Worm (Caenorhabditis elegans): ENCODE data around the gene T19D2.13.

Gene T19D2.13

DNA sequence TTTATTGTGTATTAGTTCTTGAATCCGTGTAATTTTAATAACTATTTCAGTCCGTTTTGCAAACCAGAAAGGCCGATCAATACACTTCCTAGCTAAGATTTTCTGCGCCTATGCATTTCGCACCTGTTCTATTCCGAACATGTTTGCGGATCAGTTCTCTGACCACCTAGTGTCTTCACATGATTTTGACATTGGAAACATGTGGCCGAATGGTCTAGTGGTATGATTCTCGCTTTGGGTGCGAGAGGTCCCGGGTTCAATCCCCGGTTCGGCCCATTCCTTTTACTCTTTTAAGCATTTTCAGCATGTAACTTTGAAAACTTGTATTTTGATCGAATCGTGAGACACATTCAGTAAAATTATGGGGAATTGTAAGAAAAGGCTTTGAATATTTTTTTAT is 27.2 kb upstream of the T19D2.13 start (continued):
- TF ChIP-seq hlh-8 (tag; optimal IDR thresholded peaks at IDR 0.05) = no peak
- TF ChIP-seq nhr-232 (tag; optimal IDR thresholded peaks at IDR 0.05) = no peak
- TF ChIP-seq ceh-2 (tag; optimal IDR thresholded peaks at IDR 0.05) = no peak
- TF ChIP-seq ceh-18 (tag; optimal IDR thresholded peaks at IDR 0.05) = no peak
- TF ChIP-seq K02D7.2 (tag; optimal IDR thresholded peaks at IDR 0.05) = no peak
- TF ChIP-seq sox-2 (GFP tag; IDR thresholded peaks at IDR 0.05) = no peak
- no peak for TF ChIP-seq pros-1 (tag; optimal IDR thresholded peaks at IDR 0.05)
- no peak for TF ChIP-seq ref-2 (tag; optimal IDR thresholded peaks at IDR 0.05)
- TF ChIP-seq rnt-1 (tag; optimal IDR thresholded peaks at IDR 0.05) = no peak
- TF ChIP-seq unc-86 (tag; optimal IDR thresholded peaks at IDR 0.05) = no peak
- peak; percentile 67; the same call in 1 of the 2 replicates for TF ChIP-seq ceh-45 (GFP tag; IDR thresholded peaks at IDR 0.05)
- TF ChIP-seq nfya-1 (tag; optimal IDR thresholded peaks at IDR 0.05) = peak; percentile 16
- TF ChIP-seq pha-2 (tag; optimal IDR thresholded peaks at IDR 0.05) = no peak
- TF ChIP-seq ets-4 (tag; optimal IDR thresholded peaks at IDR 0.05) = no peak
- TF ChIP-seq elt-2 (tag; optimal IDR thresholded peaks at IDR 0.05) = no peak
- TF ChIP-seq nhr-11 (tag; optimal IDR thresholded peaks at IDR 0.05) = no peak

DNA sequence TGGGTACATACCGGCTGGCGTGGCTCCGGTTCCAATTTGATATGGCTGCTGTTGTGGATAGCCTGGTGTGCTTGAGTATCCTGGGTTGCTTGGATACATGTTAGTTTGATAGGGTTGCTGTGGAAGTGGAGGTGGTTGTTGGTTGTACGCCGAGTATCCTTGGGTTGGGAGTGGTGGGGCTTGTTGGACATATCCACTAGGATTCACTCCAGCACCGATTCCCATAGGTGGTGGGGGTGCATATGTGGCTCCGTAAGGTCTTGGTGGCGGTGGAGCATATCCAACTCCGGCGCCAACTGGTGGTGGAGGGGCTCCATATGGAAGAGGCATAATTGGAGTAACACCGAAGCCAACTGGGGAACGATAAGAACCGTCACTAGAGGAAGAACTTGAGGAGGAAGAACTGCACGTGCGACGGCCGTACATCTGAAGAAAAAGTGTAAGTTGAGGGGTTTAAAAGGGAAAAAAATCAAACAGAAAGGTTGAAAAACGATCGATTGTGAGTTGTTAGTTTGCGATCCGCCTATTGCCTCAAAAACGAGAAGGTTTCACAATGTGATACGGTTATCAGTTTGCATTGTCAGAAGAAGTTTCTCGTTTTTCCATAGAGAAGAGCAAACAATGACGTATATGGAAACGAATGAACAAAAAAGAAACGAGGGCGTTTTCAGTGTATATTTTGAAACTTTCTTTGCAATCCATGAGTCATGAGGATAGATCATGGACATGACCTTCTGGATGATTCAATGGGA is 26.2 kb upstream of the T19D2.13 start, which contains the start of gene C16B8.3:
TSS of gene C16B8.3 (minus strand) at position 426 of the 752 bp plus-strand sequence.
- no peak for TF ChIP-seq elt-4 (tag; optimal IDR thresholded peaks at IDR 0.05)
- TF ChIP-seq elt-2 (tag; optimal IDR thresholded peaks at IDR 0.05) = peak; percentile 28

DNA sequence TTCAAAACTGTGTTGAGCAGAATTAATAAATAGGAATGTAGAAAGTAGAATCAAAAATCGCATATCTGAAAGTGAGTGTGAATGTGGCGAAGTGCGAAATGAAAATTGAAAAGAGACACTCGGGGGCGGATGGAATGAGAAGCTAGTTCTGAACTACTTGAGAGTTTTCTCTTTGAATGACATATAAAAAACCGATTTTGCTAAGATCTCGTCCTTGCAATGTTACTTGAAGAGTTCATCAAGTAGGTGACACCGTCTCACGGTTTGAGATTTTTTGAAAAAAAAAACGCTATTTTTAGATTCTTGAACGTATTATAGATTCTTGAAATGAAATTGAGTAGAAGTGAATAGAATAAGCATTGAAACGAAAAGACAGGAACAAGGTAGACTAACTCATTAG is 24.2 kb upstream of the T19D2.13 start, which contains the start of gene C16B8.2:
TSS of gene C16B8.2 (minus strand) at position 101 of the 400 bp plus-strand sequence.
- TF ChIP-seq tbx-7 (tag; optimal IDR thresholded peaks at IDR 0.05) (no peak), ceh-2 (tag; optimal IDR thresholded peaks at IDR 0.05) (no peak), hlh-6 (tag; optimal IDR thresholded peaks at IDR 0.05) (no peak), unc-42 (tag; optimal IDR thresholded peaks at IDR 0.05) (no peak), gmeb-2 (tag; optimal IDR thresholded peaks at IDR 0.05) (no peak), unc-86 (tag; optimal IDR thresholded peaks at IDR 0.05) (no peak), ama-1 (optimal IDR thresholded peaks at IDR 0.05) (no peak), ceh-22 (tag; optimal IDR thresholded peaks at IDR 0.05) (no peak), lim-6 (tag; optimal IDR thresholded peaks at IDR 0.05) (no peak), odd-2 (tag; optimal IDR thresholded peaks at IDR 0.05) (no peak), nfya-1 (tag; optimal IDR thresholded peaks at IDR 0.05) (no peak), nhr-232 (tag; optimal IDR thresholded peaks at IDR 0.05) (no peak), pax-1 (tag; optimal IDR thresholded peaks at IDR 0.05) (no peak), hlh-15 (tag; optimal IDR thresholded peaks at IDR 0.05) (no peak), sox-2 (GFP tag; IDR thresholded peaks at IDR 0.05) (no peak), fkh-6 (tag; optimal IDR thresholded peaks at IDR 0.05) (no peak), ceh-9 (tag; optimal IDR thresholded peaks at IDR 0.05) (no peak)

DNA sequence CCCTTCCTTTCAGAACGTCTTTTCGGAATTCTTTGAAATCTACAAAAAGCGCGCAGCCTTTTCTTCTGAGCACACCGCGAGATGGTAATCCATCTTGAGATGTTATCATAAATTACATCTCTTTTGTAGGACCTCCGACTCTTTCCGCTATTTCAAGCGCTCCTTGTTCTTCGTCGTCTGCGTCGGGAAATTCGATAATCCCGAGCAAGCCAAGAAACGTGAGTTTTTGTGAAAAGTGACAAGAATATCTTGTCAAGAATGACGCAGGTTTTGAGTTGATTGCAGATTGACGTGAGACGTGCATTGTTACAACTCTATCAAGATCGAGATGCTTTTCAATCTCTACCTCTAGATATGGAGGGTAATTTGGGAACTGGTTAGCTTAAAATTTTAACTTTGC is 18.2 kb upstream of the T19D2.13 start:
- TF ChIP-seq ceh-31 (tag; optimal IDR thresholded peaks at IDR 0.05) (no peak), K02D7.2 (tag; optimal IDR thresholded peaks at IDR 0.05) (no peak), F13H6.1 (tag; optimal IDR thresholded peaks at IDR 0.05) (no peak), elt-4 (tag; optimal IDR thresholded peaks at IDR 0.05) (no peak), unc-55 (GFP tag; optimal IDR thresholded peaks at IDR 0.05) (peak; percentile 75)

DNA sequence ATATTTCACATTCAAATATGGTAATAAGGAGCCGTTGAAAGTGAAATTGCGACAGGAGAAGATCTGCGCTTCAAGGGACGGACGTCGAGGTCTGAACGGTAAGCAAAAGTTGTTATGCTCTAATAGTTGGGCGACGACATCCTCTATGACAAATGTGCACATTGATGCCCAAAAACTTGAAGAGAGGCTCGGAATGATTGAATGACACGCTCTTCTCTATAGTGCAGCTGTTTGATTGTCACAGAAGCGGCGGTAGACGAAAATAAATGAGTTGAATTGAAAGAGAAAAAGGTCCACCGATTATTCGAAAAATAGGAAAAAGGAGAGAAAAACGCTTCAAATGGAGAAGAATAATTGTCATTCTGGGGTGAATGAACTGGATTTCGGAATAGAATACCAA is 17.1 kb upstream of the T19D2.13 start:
- peak; percentile 78 for TF ChIP-seq unc-55 (GFP tag; optimal IDR thresholded peaks at IDR 0.05)
- no peak for TF ChIP-seq ceh-9 (tag; optimal IDR thresholded peaks at IDR 0.05)

DNA sequence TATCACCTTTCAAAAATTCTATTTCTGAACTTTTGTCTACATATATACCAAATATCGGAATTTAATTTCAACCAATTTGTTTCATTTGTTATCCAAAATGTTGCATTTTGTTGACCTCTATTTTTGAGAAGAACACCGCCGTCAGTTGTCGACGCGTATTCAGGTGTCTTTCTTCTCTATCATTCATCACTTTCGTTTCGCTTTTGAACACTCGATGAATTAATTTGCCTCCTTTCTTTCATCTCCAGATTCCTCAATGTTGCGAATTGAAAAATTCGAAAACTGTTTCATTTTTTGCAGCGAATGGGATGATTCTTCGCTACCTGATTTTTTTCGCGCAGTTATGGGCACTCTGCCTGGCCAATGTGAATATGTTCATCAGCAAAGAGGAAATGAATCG is 16.1 kb upstream of the T19D2.13 start, which contains the start of gene lin-18:
TSS of gene lin-18 (plus strand) at position 301 of the 400 bp plus-strand sequence.
- TF ChIP-seq ceh-2 (tag; optimal IDR thresholded peaks at IDR 0.05) = no peak
- no peak for TF ChIP-seq odd-2 (tag; optimal IDR thresholded peaks at IDR 0.05)
- TF ChIP-seq hlh-15 (tag; optimal IDR thresholded peaks at IDR 0.05) = no peak
- TF ChIP-seq K02D7.2 (tag; optimal IDR thresholded peaks at IDR 0.05) = no peak
- TF ChIP-seq lin-11 (tag; optimal IDR thresholded peaks at IDR 0.05) = no peak
- no peak for TF ChIP-seq fkh-6 (tag; optimal IDR thresholded peaks at IDR 0.05)
- TF ChIP-seq syd-9 (tag; optimal IDR thresholded peaks at IDR 0.05) = no peak
- TF ChIP-seq unc-55 (GFP tag; optimal IDR thresholded peaks at IDR 0.05) = peak; percentile 11
- no peak for TF ChIP-seq ceh-45 (GFP tag; IDR thresholded peaks at IDR 0.05)
